Worm (Caenorhabditis elegans): ENCODE results near the gene frpr-18.

ce11 chrV:6835242-6835641, 34.9 kb upstream of the frpr-18 start, which contains the start of the genes T15B7.14 and col-143:
- no peak for TF ChIP-seq aly-1 (tag; optimal IDR thresholded peaks at IDR 0.05)
- TF ChIP-seq flt-1 (GFP tag; IDR thresholded peaks at IDR 0.05): no peak
- TF ChIP-seq B0310.2 (tag; optimal IDR thresholded peaks at IDR 0.05): no peak
- no peak for TF ChIP-seq ceh-36 (tag; optimal IDR thresholded peaks at IDR 0.05)
- TF ChIP-seq hmg-4 (GFP tag; optimal IDR thresholded peaks at IDR 0.05): no peak
- no peak for TF ChIP-seq ama-1 (optimal IDR thresholded peaks at IDR 0.05)
- no peak for TF ChIP-seq scrt-1 (GFP tag; IDR thresholded peaks at IDR 0.05)
- no peak for TF ChIP-seq ets-7 (tag; optimal IDR thresholded peaks at IDR 0.05)
- no peak for TF ChIP-seq ceh-13 (GFP tag; optimal IDR thresholded peaks at IDR 0.05)
- TF ChIP-seq hmbx-1 (tag; optimal IDR thresholded peaks at IDR 0.05): no peak
